Fruit fly (Drosophila melanogaster): ENCODE measurements around the gene ppk20.

Gene ppk20

dm6 chr3R:29701739-29702138 lies 33.1 kb upstream of the ppk20 start:
- TF ChIP-seq Hnf4 (GFP tag; optimal IDR thresholded peaks at IDR 0.05) (no peak), Dfd (GFP tag; optimal IDR thresholded peaks at IDR 0.05) (no peak), tai (GFP tag; optimal IDR thresholded peaks at IDR 0.05) (no peak), GATAd (GFP tag; optimal IDR thresholded peaks at IDR 0.05) (no peak), CG9705 (GFP tag; optimal IDR thresholded peaks at IDR 0.05) (no peak), sage (GFP tag; optimal IDR thresholded peaks at IDR 0.05) (no peak), Rel (GFP tag; optimal IDR thresholded peaks at IDR 0.05) (no peak), Rel (tag; optimal IDR thresholded peaks at IDR 0.05) (no peak), OdsH (GFP tag; optimal IDR thresholded peaks at IDR 0.05) (no peak), br (GFP tag; optimal IDR thresholded peaks at IDR 0.05) (no peak), Hr83 (GFP tag; optimal IDR thresholded peaks at IDR 0.05; ENCODE audit: poor library complexity, severe bottlenecking) (no peak), Jra (GFP tag; optimal IDR thresholded peaks at IDR 0.05) (no peak), Myc (optimal IDR thresholded peaks at IDR 0.05) (no peak), HLH106 (tag; optimal IDR thresholded peaks at IDR 0.05) (no peak), N (GFP tag; optimal IDR thresholded peaks at IDR 0.05) (no peak), foxo (GFP tag; optimal IDR thresholded peaks at IDR 0.05) (no peak), ey (GFP tag; optimal IDR thresholded peaks at IDR 0.05) (no peak), usp (GFP tag; optimal IDR thresholded peaks at IDR 0.05) (no peak), rgr (GFP tag; optimal IDR thresholded peaks at IDR 0.05) (no peak), h (GFP tag; optimal IDR thresholded peaks at IDR 0.05) (no peak)

DNA sequence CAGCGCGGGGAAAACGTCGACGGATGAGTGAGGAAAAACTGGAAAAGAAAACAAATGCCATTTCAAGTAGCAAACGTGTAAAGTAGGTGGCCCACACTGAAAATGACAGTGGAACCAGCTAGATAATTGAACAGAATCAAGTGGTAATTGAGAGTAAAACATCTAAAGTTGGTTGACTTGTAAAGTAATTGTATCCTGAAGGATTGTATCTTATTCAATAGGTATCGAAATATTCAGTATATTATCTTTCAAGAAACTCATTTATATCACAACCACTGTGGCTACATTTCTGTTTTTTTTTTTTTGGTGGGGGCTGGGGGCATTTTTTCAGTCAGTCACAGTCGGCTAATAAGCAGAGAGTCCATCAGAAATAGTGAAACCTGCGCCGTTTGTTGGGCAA lies 30.5 kb upstream of the ppk20 start:
- TF ChIP-seq GATAd (GFP tag; optimal IDR thresholded peaks at IDR 0.05) (no peak), sv (GFP tag; optimal IDR thresholded peaks at IDR 0.05) (no peak), fru (GFP tag; optimal IDR thresholded peaks at IDR 0.05) (no peak)

dm6 chr3R:29697841-29698240 lies 29.2 kb upstream of the ppk20 start:
- TF ChIP-seq pan (optimal IDR thresholded peaks at IDR 0.05): no peak
- no peak for TF ChIP-seq h (GFP tag; optimal IDR thresholded peaks at IDR 0.05)
- TF ChIP-seq sage (GFP tag; optimal IDR thresholded peaks at IDR 0.05): no peak
- TF ChIP-seq Sp1 (GFP tag; optimal IDR thresholded peaks at IDR 0.05): no peak
- no peak for TF ChIP-seq OdsH (GFP tag; optimal IDR thresholded peaks at IDR 0.05)
- TF ChIP-seq ey (GFP tag; optimal IDR thresholded peaks at IDR 0.05): no peak
- no peak for TF ChIP-seq Rel (GFP tag; optimal IDR thresholded peaks at IDR 0.05)
- TF ChIP-seq Rel (tag; optimal IDR thresholded peaks at IDR 0.05): no peak
- TF ChIP-seq Dfd (GFP tag; optimal IDR thresholded peaks at IDR 0.05): no peak
- TF ChIP-seq Abd-B (GFP tag; optimal IDR thresholded peaks at IDR 0.05): no peak
- no peak for TF ChIP-seq woc (GFP tag; optimal IDR thresholded peaks at IDR 0.05)

dm6 chr3R:29696359-29696758 lies 27.7 kb upstream of the ppk20 start:
- no peak for TF ChIP-seq psq (GFP tag; optimal IDR thresholded peaks at IDR 0.05)
- no peak for TF ChIP-seq CG32264 (GFP tag; optimal IDR thresholded peaks at IDR 0.05)
- TF ChIP-seq brk (GFP tag; optimal IDR thresholded peaks at IDR 0.05): no peak
- TF ChIP-seq usp (GFP tag; optimal IDR thresholded peaks at IDR 0.05): no peak
- no peak for TF ChIP-seq rgr (GFP tag; optimal IDR thresholded peaks at IDR 0.05)
- TF ChIP-seq sage (GFP tag; optimal IDR thresholded peaks at IDR 0.05): no peak
- TF ChIP-seq HLH106 (tag; optimal IDR thresholded peaks at IDR 0.05): no peak
- TF ChIP-seq jim (GFP tag; optimal IDR thresholded peaks at IDR 0.05): no peak
- no peak for TF ChIP-seq woc (GFP tag; optimal IDR thresholded peaks at IDR 0.05)
- TF ChIP-seq lola (GFP tag; optimal IDR thresholded peaks at IDR 0.05): no peak
- TF ChIP-seq CrebA (GFP tag; optimal IDR thresholded peaks at IDR 0.05; ENCODE audit: borderline replicate concordance): no peak
- no peak for TF ChIP-seq ey (GFP tag; optimal IDR thresholded peaks at IDR 0.05)
- TF ChIP-seq Hnf4 (GFP tag; optimal IDR thresholded peaks at IDR 0.05): no peak
- no peak for TF ChIP-seq Rel (GFP tag; optimal IDR thresholded peaks at IDR 0.05)
- TF ChIP-seq Rel (tag; optimal IDR thresholded peaks at IDR 0.05): no peak
- TF ChIP-seq Hr83 (GFP tag; optimal IDR thresholded peaks at IDR 0.05; ENCODE audit: poor library complexity, severe bottlenecking): no peak
- no peak for TF ChIP-seq tai (GFP tag; optimal IDR thresholded peaks at IDR 0.05)
- TF ChIP-seq foxo (GFP tag; optimal IDR thresholded peaks at IDR 0.05): no peak
- TF ChIP-seq Abd-B (GFP tag; optimal IDR thresholded peaks at IDR 0.05): no peak

DNA sequence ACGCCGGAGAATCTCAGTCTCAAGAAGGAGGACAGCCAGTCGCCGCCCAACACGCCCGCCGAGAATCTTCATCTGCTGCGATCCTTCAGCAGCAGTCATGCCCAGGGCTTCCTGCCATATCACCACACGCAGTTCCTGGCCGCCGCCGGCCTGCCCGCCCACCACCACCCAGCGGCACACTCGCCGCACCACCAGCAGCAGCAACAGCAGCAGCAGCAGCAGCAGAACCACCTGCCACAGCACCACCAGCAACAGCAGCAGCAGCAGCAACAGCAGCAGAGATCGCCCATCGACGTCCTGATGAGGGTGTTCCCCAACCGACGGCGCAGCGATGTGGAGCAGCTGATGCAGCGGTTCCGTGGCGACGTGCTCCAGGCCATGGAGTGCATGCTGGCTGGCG lies 27.1 kb upstream of the ppk20 start:
- TF ChIP-seq Dfd (GFP tag; optimal IDR thresholded peaks at IDR 0.05): peak; percentile 94
- TF ChIP-seq Rel (GFP tag; optimal IDR thresholded peaks at IDR 0.05): no peak
- no peak for TF ChIP-seq Rel (tag; optimal IDR thresholded peaks at IDR 0.05)
